Worm (Caenorhabditis elegans) whole organism, late embryonic: ENCODE data around the gene F41H10.5.

ENCODE experiments used
- C38D4.7 ChIP-seq: fragments of 200-800 bp; sonication (Bioruptor generic); optimal IDR thresholded peaks from 2 replicates; lab custom pipeline; 2018; ENCODE audit warnings: mild to moderate bottlenecking, missing genetic modification characterization, moderate library complexity, missing compliant biosample characterization
- F13H6.1 ChIP-seq: sonication (generic microtip); optimal IDR thresholded peaks from 2 replicates; lab custom pipeline; 2016; ENCODE audit warnings: missing genetic modification characterization, missing compliant biosample characterization
- ceh-14 ChIP-seq: sonication (generic microtip); optimal IDR thresholded peaks from 2 replicates; lab custom pipeline; 2016; ENCODE audit warnings: missing genotype, missing genetic modification characterization, missing compliant biosample characterization
- ceh-19 ChIP-seq: fragments of 200-800 bp; sonication (Bioruptor generic); optimal IDR thresholded peaks from 2 replicates; lab custom pipeline; 2018; ENCODE audit warnings: mild to moderate bottlenecking, missing genetic modification characterization, missing compliant biosample characterization
- ceh-24 ChIP-seq: sonication (generic microtip); optimal IDR thresholded peaks from 2 replicates; lab custom pipeline; 2016; ENCODE audit warnings: mild to moderate bottlenecking, missing genetic modification characterization, missing compliant biosample characterization
- ceh-30 ChIP-seq: fragments of 150-350 bp; optimal IDR thresholded peaks from 2 replicates; lab custom pipeline; 2014; ENCODE audit warnings: missing biosample characterization, missing genetic modification characterization
- ceh-31 ChIP-seq: sonication (generic microtip); optimal IDR thresholded peaks from 2 replicates; lab custom pipeline; 2016; ENCODE audit warnings: missing genetic modification characterization, missing compliant biosample characterization
- ceh-34 ChIP-seq: sonication (generic microtip); optimal IDR thresholded peaks from 2 replicates; lab custom pipeline; 2016; ENCODE audit warnings: mild to moderate bottlenecking, missing genetic modification characterization, missing compliant biosample characterization
- ceh-45 ChIP-seq: fragments of 200-800 bp; sonication (Bioruptor generic); IDR thresholded peaks from 2 replicates; pipeline ENCODE4 v1.3.6; 2022; ENCODE audit warnings: missing genetic modification reagents, missing genetic modification characterization, missing compliant biosample characterization
- ceh-48 ChIP-seq: sonication (generic microtip); optimal IDR thresholded peaks from 2 replicates; lab custom pipeline; 2016; ENCODE audit warnings: missing genetic modification characterization, inconsistent platforms, missing compliant biosample characterization
- ceh-6 ChIP-seq: fragments of 200-800 bp; sonication (Bioruptor generic); optimal IDR thresholded peaks from 2 replicates; lab custom pipeline; 2018; ENCODE audit warnings: mild to moderate bottlenecking, missing genetic modification characterization, missing compliant biosample characterization
- ceh-9 ChIP-seq: sonication (generic microtip); optimal IDR thresholded peaks from 2 replicates; lab custom pipeline; 2016; ENCODE audit warnings: mild to moderate bottlenecking, missing genetic modification characterization, inconsistent platforms, missing compliant biosample characterization
- dmd-4 ChIP-seq: sonication (generic microtip); optimal IDR thresholded peaks from 2 replicates; lab custom pipeline; 2016; ENCODE audit warnings: borderline replicate concordance, missing genetic modification characterization, missing compliant biosample characterization
- dve-1 ChIP-seq: sonication (generic microtip); optimal IDR thresholded peaks from 2 replicates; lab custom pipeline; 2017; ENCODE audit warnings: antibody characterized with exemption, mild to moderate bottlenecking, missing genetic modification characterization, missing compliant biosample characterization
- elt-2 ChIP-seq: sonication (generic microtip); optimal IDR thresholded peaks from 2 replicates; lab custom pipeline; 2016; ENCODE audit warnings: missing genetic modification reagents, missing genetic modification characterization, missing compliant biosample characterization
- eyg-1 ChIP-seq: sonication (generic microtip); optimal IDR thresholded peaks from 2 replicates; lab custom pipeline; 2016; ENCODE audit warnings: missing genotype, missing genetic modification characterization, missing compliant biosample characterization
- fkh-10 ChIP-seq: fragments of 150-350 bp; optimal IDR thresholded peaks from 2 replicates; lab custom pipeline; 2014; ENCODE audit warnings: missing biosample characterization, missing genetic modification reagents, missing genetic modification characterization
- fkh-6 ChIP-seq: sonication (generic microtip); optimal IDR thresholded peaks from 2 replicates; lab custom pipeline; 2016; ENCODE audit warnings: missing genetic modification characterization, missing compliant biosample characterization
- gmeb-2 ChIP-seq: sonication (generic microtip); optimal IDR thresholded peaks from 2 replicates; lab custom pipeline; 2016; ENCODE audit warnings: missing genetic modification characterization, inconsistent platforms, missing compliant biosample characterization
- hlh-8 ChIP-seq: sonication (generic microtip); optimal IDR thresholded peaks from 2 replicates; lab custom pipeline; 2016; ENCODE audit warnings: missing genotype, missing genetic modification characterization, missing compliant biosample characterization
- lim-6 ChIP-seq: sonication (generic microtip); optimal IDR thresholded peaks from 2 replicates; lab custom pipeline; 2016; ENCODE audit warnings: missing genetic modification characterization, missing compliant biosample characterization
- madf-2 ChIP-seq: sonication (generic microtip); optimal IDR thresholded peaks from 2 replicates; lab custom pipeline; 2017; ENCODE audit warnings: missing genetic modification characterization, missing compliant biosample characterization
- mec-3 ChIP-seq: sonication (generic microtip); optimal IDR thresholded peaks from 2 replicates; lab custom pipeline; 2016; ENCODE audit warnings: borderline replicate concordance, missing genetic modification characterization, missing compliant biosample characterization
- nhr-232 ChIP-seq: sonication (generic microtip); optimal IDR thresholded peaks from 2 replicates; lab custom pipeline; 2016; ENCODE audit warnings: missing genetic modification characterization, missing compliant biosample characterization
- odd-2 ChIP-seq: sonication (generic microtip); optimal IDR thresholded peaks from 2 replicates; lab custom pipeline; 2017; ENCODE audit warnings: antibody characterized with exemption, mild to moderate bottlenecking, missing genetic modification characterization, missing compliant biosample characterization
- pag-3 ChIP-seq: sonication (generic microtip); optimal IDR thresholded peaks from 2 replicates; lab custom pipeline; 2016; ENCODE audit warnings: missing compliant biosample characterization, missing genetic modification characterization, borderline replicate concordance
- pax-1 ChIP-seq: fragments of 150-350 bp; optimal IDR thresholded peaks from 2 replicates; lab custom pipeline; 2014; ENCODE audit warnings: missing biosample characterization, missing genetic modification characterization
- pha-2 ChIP-seq: sonication (generic microtip); optimal IDR thresholded peaks from 2 replicates; lab custom pipeline; 2017; ENCODE audit warnings: mild to moderate bottlenecking, missing genetic modification characterization, missing compliant biosample characterization
- ref-2 ChIP-seq: sonication (generic microtip); optimal IDR thresholded peaks from 2 replicates; lab custom pipeline; 2016; ENCODE audit warnings: missing genetic modification characterization, missing compliant biosample characterization
- sox-4 ChIP-seq: sonication (generic microtip); optimal IDR thresholded peaks from 2 replicates; lab custom pipeline; 2017; ENCODE audit warnings: mild to moderate bottlenecking, missing genetic modification characterization, inconsistent platforms, missing compliant biosample characterization
- syd-9 ChIP-seq: sonication (generic microtip); optimal IDR thresholded peaks from 2 replicates; lab custom pipeline; 2016; ENCODE audit warnings: mild to moderate bottlenecking, missing genetic modification characterization, moderate library complexity, missing compliant biosample characterization
- tbx-2 ChIP-seq: sonication (generic microtip); optimal IDR thresholded peaks from 2 replicates; lab custom pipeline; 2016; ENCODE audit warnings: missing genetic modification characterization, missing compliant biosample characterization
- tbx-7 ChIP-seq: sonication (generic microtip); optimal IDR thresholded peaks from 2 replicates; lab custom pipeline; 2016; ENCODE audit warnings: missing genotype, missing genetic modification characterization, missing compliant biosample characterization
- unc-86 ChIP-seq: sonication (generic microtip); optimal IDR thresholded peaks from 2 replicates; lab custom pipeline; 2016; ENCODE audit warnings: missing genetic modification characterization, missing compliant biosample characterization
- ztf-16 ChIP-seq: sonication (generic microtip); optimal IDR thresholded peaks from 2 replicates; lab custom pipeline; 2017; ENCODE audit warnings: missing genetic modification characterization, missing compliant biosample characterization

F41H10.5 gene

DNA sequence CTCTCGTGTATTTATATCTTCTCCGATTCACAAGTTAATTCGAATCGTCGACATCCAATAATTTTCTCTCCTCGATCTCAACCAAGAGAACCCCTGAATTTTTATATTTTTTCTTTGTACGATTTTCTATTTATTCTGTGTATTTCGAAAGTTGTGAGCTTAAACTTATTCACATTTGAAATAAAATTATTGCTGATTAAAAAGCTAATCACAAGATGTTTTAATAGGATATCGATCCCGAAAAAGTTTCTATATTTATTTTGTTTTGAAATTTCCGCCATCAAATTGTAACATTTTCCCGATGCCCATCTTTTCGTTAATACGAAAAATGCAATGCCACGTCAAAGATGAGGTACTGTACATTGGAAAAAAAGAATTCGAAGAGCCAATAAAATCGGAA is 36.1 kb downstream of the F41H10.5 start, which contains the start of gene ZK616.3:
TSS of gene ZK616.3 (plus strand) at position 301 of the 400 bp plus-strand sequence.
- TF ChIP-seq syd-9, result no peak
- no peak for TF ChIP-seq ceh-9 (tag; lab: Kevin White, UChicago)
- no peak for TF ChIP-seq fkh-6 (tag; lab: Kevin White, UChicago)
- TF ChIP-seq odd-2 (tag; lab: Kevin White, UChicago), result no peak
- no peak for TF ChIP-seq pha-2
- TF ChIP-seq madf-2 (tag; lab: Kevin White, UChicago), result no peak
- no peak for TF ChIP-seq pax-1 (tag; lab: Kevin White, UChicago)
- TF ChIP-seq C38D4.7 (GFP tag; lab: Kevin White, UChicago), result no peak
- no peak for TF ChIP-seq dve-1 (tag; lab: Kevin White, UChicago)
- TF ChIP-seq tbx-7 (tag; lab: Kevin White, UChicago), result no peak
- TF ChIP-seq mec-3 (tag; lab: Kevin White, UChicago), result no peak
- no peak for TF ChIP-seq eyg-1 (tag; lab: Kevin White, UChicago)
- no peak for TF ChIP-seq lim-6 (tag; lab: Kevin White, UChicago)

- TF ChIP-seq F13H6.1, result no peak
- no peak for TF ChIP-seq mec-3 (tag; lab: Kevin White, UChicago)
- TF ChIP-seq C38D4.7 (GFP tag; lab: Kevin White, UChicago), result no peak
- TF ChIP-seq, all 69 proteins: peak for 0
These were observed 36.8 kb downstream of the F41H10.5 start, which contains the start of gene ZK616.2 for ce11 chrIV:5397539-5397938. Gene ZK616.2, plus strand, starts transcription at chrIV:5397839.

- no peak for TF ChIP-seq pax-1 (tag; lab: Kevin White, UChicago)
- no peak for TF ChIP-seq gmeb-2 (tag; lab: Kevin White, UChicago)
- no peak for TF ChIP-seq pag-3 (tag; lab: Kevin White, UChicago)
- no peak for TF ChIP-seq dmd-4 (tag; lab: Kevin White, UChicago)
- no peak for TF ChIP-seq ceh-6 (GFP tag; lab: Kevin White, UChicago)
- no peak for TF ChIP-seq ref-2 (tag; lab: Kevin White, UChicago)
- TF ChIP-seq elt-2 (tag; lab: Kevin White, UChicago), result no peak
- no peak for TF ChIP-seq mec-3 (tag; lab: Kevin White, UChicago)
- TF ChIP-seq, all 69 proteins: peak for 0
These were observed 39.9 kb downstream of the F41H10.5 start, which contains the start of gene ZK616.1 for ce11 chrIV:5400609-5401008. Gene ZK616.1, plus strand, starts transcription at chrIV:5400909.

- TF ChIP-seq ceh-45 (GFP tag; lab: Robert Waterston, UW) (no peak), hlh-8 (tag; lab: Kevin White, UChicago) (no peak), ceh-48 (tag; lab: Kevin White, UChicago) (no peak), odd-2 (tag; lab: Kevin White, UChicago) (no peak), fkh-10 (GFP tag; lab: Kevin White, UChicago) (no peak), F13H6.1 (no peak), ztf-16 (tag; lab: Kevin White, UChicago) (no peak), ceh-30 (tag; lab: Kevin White, UChicago) (no peak), ceh-19 (no peak), ceh-34 (no peak), ceh-14 (no peak)
These were observed 44.6 kb downstream of the F41H10.5 start, which contains the start of gene ZK616.61 for ce11 chrIV:5405345-5405744. Gene ZK616.61, plus strand, starts transcription at chrIV:5405645.

- TF ChIP-seq nhr-232 (tag; lab: Kevin White, UChicago) (no peak), sox-4 (no peak), tbx-2 (tag; lab: Kevin White, UChicago) (no peak), unc-86 (tag; lab: Kevin White, UChicago) (no peak), odd-2 (tag; lab: Kevin White, UChicago) (no peak), ceh-31 (tag; lab: Kevin White, UChicago) (no peak), ceh-24 (tag; lab: Kevin White, UChicago) (no peak), madf-2 (tag; lab: Kevin White, UChicago) (no peak), ceh-19 (no peak)
These were observed 48.4 kb downstream of the F41H10.5 start for ce11 chrIV:5409112-5409511.
